Fruit fly (Drosophila melanogaster): Measurements from ENCODE around the gene CG18304.
A peak's percentile ranks its signal among the peaks of the same experiment; 100 is the strongest.

The CG18304 gene

dm6 chr2L:6921360-6922090, 21.1 kb downstream of the CG18304 start:
- TF ChIP-seq CG15479 (GFP tag; optimal IDR thresholded peaks at IDR 0.05), result peak; percentile 57
- peak in 1 of 2 experiments; percentile 26 for TF ChIP-seq insv (GFP tag; optimal IDR thresholded peaks at IDR 0.05)
- TF ChIP-seq bsh (GFP tag; optimal IDR thresholded peaks at IDR 0.05), result peak in 1 of 2 experiments; percentile 7
- peak; percentile 99 for TF ChIP-seq CG9437 (GFP tag; optimal IDR thresholded peaks at IDR 0.05)
- peak; percentile 51 for TF ChIP-seq D19B (GFP tag; optimal IDR thresholded peaks at IDR 0.05)
- no peak for TF ChIP-seq usp (GFP tag; optimal IDR thresholded peaks at IDR 0.05)
- TF ChIP-seq CG3281 (GFP tag; optimal IDR thresholded peaks at IDR 0.05), result peak; percentile 29
- no peak for TF ChIP-seq H2.0 (GFP tag; IDR thresholded peaks at IDR 0.05)
- TF ChIP-seq CG14710 (tag; optimal IDR thresholded peaks at IDR 0.05), result peak; percentile 5
- 0 out of 2 replicates have a peak, but pooled peaks have one; percentile 3 for TF ChIP-seq Adf1 (GFP tag; IDR thresholded peaks at IDR 0.05)
- TF ChIP-seq tap (tag; optimal IDR thresholded peaks at IDR 0.05), result peak; percentile 14
- TF ChIP-seq sqz (GFP tag; optimal IDR thresholded peaks at IDR 0.05), result peak; percentile 65
- peak; percentile 28 for TF ChIP-seq chn (GFP tag; optimal IDR thresholded peaks at IDR 0.05)
- peak; percentile 13 for TF ChIP-seq CG12659 (GFP tag; optimal IDR thresholded peaks at IDR 0.05)
- TF ChIP-seq BEAF-32 (GFP tag; optimal IDR thresholded peaks at IDR 0.05), result peak; percentile 21
- TF ChIP-seq CG34422 (GFP tag; IDR thresholded peaks at IDR 0.05), result peak; percentile 59; the same call in 1 of the 3 replicates
- 0 out of 2 replicates have a peak, but pooled peaks have one; percentile 16 for TF ChIP-seq bbx (GFP tag; IDR thresholded peaks at IDR 0.05; ENCODE audit: partially characterized antibody)
- TF ChIP-seq Jarid2 (GFP tag; optimal IDR thresholded peaks at IDR 0.05), result no peak
- no peak for TF ChIP-seq unpg (GFP tag; optimal IDR thresholded peaks at IDR 0.05)
- TF ChIP-seq CG32767 (GFP tag; IDR thresholded peaks at IDR 0.05), result no peak
- TF ChIP-seq CG17359 (tag; optimal IDR thresholded peaks at IDR 0.05), result peak; percentile 14
- no peak for TF ChIP-seq hbn (GFP tag; IDR thresholded peaks at IDR 0.05; ENCODE audit: partially characterized antibody)
- no peak for TF ChIP-seq Opbp (GFP tag; IDR thresholded peaks at IDR 0.05; ENCODE audit: partially characterized antibody)
- TF ChIP-seq CG6175 (GFP tag; IDR thresholded peaks at IDR 0.05), result no peak
- no peak for TF ChIP-seq Hr3 (GFP tag; optimal IDR thresholded peaks at IDR 0.05)
- no peak for TF ChIP-seq CG8290 (GFP tag; optimal IDR thresholded peaks at IDR 0.05)
- peak in 1 of 2 experiments; percentile 18 for TF ChIP-seq CG8290 (tag; optimal IDR thresholded peaks at IDR 0.05)
- TF ChIP-seq gsb-n (tag; optimal IDR thresholded peaks at IDR 0.05), result peak; percentile 16
- TF ChIP-seq psq (GFP tag; optimal IDR thresholded peaks at IDR 0.05), result peak; percentile 78
- peak; percentile 71 for TF ChIP-seq phol (tag; optimal IDR thresholded peaks at IDR 0.05)
- TF ChIP-seq Med (GFP tag), result peak; percentile 67
- TF ChIP-seq CG12769 (tag; optimal IDR thresholded peaks at IDR 0.05), result peak; percentile 50
- TF ChIP-seq stwl (tag; optimal IDR thresholded peaks at IDR 0.05), result peak; percentile 20
- no peak for TF ChIP-seq dm (GFP tag; optimal IDR thresholded peaks at IDR 0.05)
- no peak for TF ChIP-seq Doc3 (GFP tag; IDR thresholded peaks at IDR 0.05; ENCODE audit: partially characterized antibody)
- peak; percentile 3 for TF ChIP-seq Sox102F (GFP tag; optimal IDR thresholded peaks at IDR 0.05)
- peak; percentile 3 for TF ChIP-seq ERR (GFP tag; optimal IDR thresholded peaks at IDR 0.05)
- peak; percentile 37 for TF ChIP-seq lilli (GFP tag; optimal IDR thresholded peaks at IDR 0.05)
- TF ChIP-seq Hmx (GFP tag; optimal IDR thresholded peaks at IDR 0.05), result peak; percentile 41
- peak; percentile 22 for TF ChIP-seq Dp (GFP tag; optimal IDR thresholded peaks at IDR 0.05)
- peak in 1 of 2 experiments; percentile 3 for TF ChIP-seq Pdp1 (GFP tag; optimal IDR thresholded peaks at IDR 0.05)
- peak; percentile 7 for TF ChIP-seq CG2120 (GFP tag; optimal IDR thresholded peaks at IDR 0.05)
- TF ChIP-seq Mad (GFP tag; optimal IDR thresholded peaks at IDR 0.05), result no peak
- TF ChIP-seq ftz-f1 (GFP tag; optimal IDR thresholded peaks at IDR 0.05), result peak; percentile 79
- no peak for TF ChIP-seq gce (GFP tag; IDR thresholded peaks at IDR 0.05)
- TF ChIP-seq chm (GFP tag; IDR thresholded peaks at IDR 0.05), result peak; percentile 2; the same call in 1 of the 2 replicates
- TF ChIP-seq CG17186 (GFP tag; optimal IDR thresholded peaks at IDR 0.05), result peak; percentile 22
- TF ChIP-seq pros (GFP tag; optimal IDR thresholded peaks at IDR 0.05), result peak; percentile 95
- peak; percentile 88 for TF ChIP-seq sens (GFP tag)
